Worm (Caenorhabditis elegans) whole organism, young adult: ENCODE results near the gene hpo-31.

Source experiments
- K12H6.12 ChIP-seq: fragments of 200-800 bp; sonication (Bioruptor generic); optimal IDR thresholded peaks from 2 replicates; lab custom pipeline; 2018; ENCODE audit warnings: mild to moderate bottlenecking, missing genetic modification characterization, missing compliant biosample characterization
- Y53G8AR.9 ChIP-seq: fragments of 200-800 bp; sonication (Bioruptor generic); conservative IDR thresholded peaks from 2 replicates; pipeline ENCODE4 v1.3.6; 2022; ENCODE audit warnings: missing genetic modification reagents, missing genetic modification characterization, missing compliant biosample characterization
- ama-1 ChIP-seq, 3 experiments: fragments of 150-350 bp in 1 of 3; sonication (generic microtip) in 2 of 3; optimal IDR thresholded peaks; 2 replicates each; lab custom pipeline; 2014 to 2018; ENCODE audit warnings: missing biosample characterization in 2 of 3, missing genetic modification characterization in 2 of 3, missing genetic modification reagents in 2 of 3
- cebp-2 ChIP-seq: fragments of 200-800 bp; sonication (Bioruptor generic); IDR thresholded peaks from 2 replicates; pipeline ENCODE4 v1.3.6; 2022; ENCODE audit warnings: missing genetic modification characterization, missing compliant biosample characterization
- madf-3 ChIP-seq: fragments of 200-800 bp; sonication (Bioruptor generic); IDR thresholded peaks from 2 replicates; pipeline ENCODE4 v1.3.6; 2022; ENCODE audit warnings: missing genetic modification reagents, missing genetic modification characterization, missing compliant biosample characterization
- nhr-27 ChIP-seq: fragments of 200-800 bp; sonication (Bioruptor generic); optimal IDR thresholded peaks from 2 replicates; lab custom pipeline; 2018; ENCODE audit warnings: mild to moderate bottlenecking, missing genetic modification characterization, moderate library complexity, missing compliant biosample characterization
- rcor-1 ChIP-seq: fragments of 200-800 bp; sonication (Bioruptor generic); IDR thresholded peaks from 2 replicates; pipeline ENCODE4 v1.3.6; 2022; ENCODE audit warnings: missing genetic modification reagents, missing genetic modification characterization, missing compliant biosample characterization
- snpc-4 ChIP-seq, 5 experiments: fragments of 150-350 bp in 1 of 5; sonication (generic microtip) in 4 of 5; optimal IDR thresholded peaks; 2 replicates each; lab custom pipeline; 2014 to 2018; ENCODE audit warnings: missing genetic modification characterization in 5 of 5, missing biosample characterization in 3 of 5, antibody characterized with exemption in 2 of 5, mild to moderate bottlenecking in 2 of 5, missing compliant biosample characterization in 2 of 5, missing genotype in 2 of 5, moderate library complexity in 2 of 5, missing genetic modification reagents in 1 of 5
- unc-62 ChIP-seq: fragments of 150-350 bp; optimal IDR thresholded peaks from 2 replicates; lab custom pipeline; 2014; ENCODE audit warnings: missing biosample characterization, missing genetic modification reagents, missing genetic modification characterization
- ztf-18 ChIP-seq: sonication (generic microtip); optimal IDR thresholded peaks from 2 replicates; lab custom pipeline; 2016; ENCODE audit warnings: missing genotype, mild to moderate bottlenecking, missing genetic modification characterization, missing compliant biosample characterization

DNA sequence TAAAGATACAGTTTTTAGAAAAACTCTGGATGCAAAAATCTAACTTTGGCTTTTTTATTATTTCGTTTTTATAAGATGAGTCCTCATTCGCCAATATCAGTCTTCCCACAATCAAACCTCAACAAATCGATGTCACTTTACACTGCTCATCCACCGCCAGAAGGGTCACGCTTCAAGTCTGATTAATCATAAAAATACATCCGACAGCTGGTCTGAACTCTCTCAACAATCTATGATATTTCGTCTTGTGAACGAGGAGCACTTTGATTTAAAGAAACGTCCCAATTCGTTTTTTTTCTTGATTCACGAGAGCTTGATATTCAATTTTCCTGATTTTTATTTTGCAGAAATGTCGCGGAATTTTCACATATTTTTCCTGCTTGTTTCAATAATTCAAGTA is 5.1 kb downstream of the hpo-31 start, which contains the start of gene nrf-5:
- TF ChIP-seq ama-1 (optimal IDR thresholded peaks at IDR 0.05; lab: Kevin White, UChicago) (no peak), ama-1 (GFP tag; optimal IDR thresholded peaks at IDR 0.05; lab: Kevin White, UChicago) (no peak), rcor-1 (no peak), cebp-2 (no peak), unc-62 (GFP tag; lab: Kevin White, UChicago) (no peak), nhr-27 (tag; lab: Kevin White, UChicago) (no peak), Y53G8AR.9 (no peak), ztf-18 (no peak), K12H6.12 (tag; lab: Kevin White, UChicago) (no peak), snpc-4 (GFP tag; optimal IDR thresholded peaks at IDR 0.05; lab: Kevin White, UChicago) (no peak), snpc-4 (tag; optimal IDR thresholded peaks at IDR 0.05; lab: Kevin White, UChicago) (no peak), madf-3 (GFP tag; lab: Robert Waterston, UW) (no peak)
